Fruit fly (Drosophila melanogaster): Measurements from ENCODE around the gene Ide.

DNA sequence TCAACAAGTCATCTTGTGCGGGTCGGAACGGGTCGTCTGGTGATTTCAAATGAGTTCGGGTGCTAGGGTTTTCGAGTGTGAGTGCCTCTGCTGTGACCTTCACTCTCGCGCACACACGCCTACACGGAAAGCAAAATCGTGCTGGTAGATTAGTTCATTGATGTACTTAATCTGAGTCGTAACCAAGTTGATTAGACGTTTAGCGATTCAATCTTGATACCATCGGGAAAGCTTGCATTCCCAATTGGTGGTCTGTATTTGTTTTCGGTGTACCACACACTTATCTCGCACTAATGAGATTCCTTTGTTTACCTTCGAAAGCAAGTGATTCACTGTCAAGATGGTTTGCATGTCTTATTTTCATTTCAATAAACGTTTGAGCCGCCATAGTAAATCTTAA, 13.3 kb upstream of the Ide start:
- TF ChIP-seq Mnt (GFP tag; optimal IDR thresholded peaks at IDR 0.05) (peak; percentile 50), cnc (optimal IDR thresholded peaks at IDR 0.05) (no peak), kay (GFP tag; ENCODE audit: borderline replicate concordance) (peak; percentile 94), CG7045 (GFP tag; optimal IDR thresholded peaks at IDR 0.05) (no peak), ovo (GFP tag; optimal IDR thresholded peaks at IDR 0.05) (no peak), Clk (GFP tag; optimal IDR thresholded peaks at IDR 0.05) (no peak), CG7101 (tag; optimal IDR thresholded peaks at IDR 0.05) (peak; percentile 41), CG5204 (GFP tag; optimal IDR thresholded peaks at IDR 0.05) (no peak), CG33017 (tag; optimal IDR thresholded peaks at IDR 0.05) (peak; percentile 41), toe (GFP tag; optimal IDR thresholded peaks at IDR 0.05) (no peak), Hr96 (GFP tag; optimal IDR thresholded peaks at IDR 0.05) (no peak), CG14711 (tag; optimal IDR thresholded peaks at IDR 0.05) (peak; percentile 21)
